Fruit fly (Drosophila melanogaster) whole organism, embryonic: ENCODE measurements around the gene sau.

Experiments used
- BEAF-32 ChIP-seq: fragments of 200-800 bp; sonication (Bioruptor generic); optimal IDR thresholded peaks from 3 replicates; lab custom pipeline; 2017; ENCODE audit warnings: missing biosample characterization, missing genetic modification characterization, mild to moderate bottlenecking, moderate library complexity, missing genetic modification reagents
- C15 ChIP-seq: fragments of 200-800 bp; sonication (Bioruptor generic); IDR thresholded peaks from 3 replicates; pipeline ENCODE4 v1.3.6; 2022; ENCODE audit warnings: missing biosample characterization, missing genetic modification characterization
- CG10267 ChIP-seq: fragments of 200-800 bp; sonication (Bioruptor generic); optimal IDR thresholded peaks from 2 replicates; lab custom pipeline; 2018; ENCODE audit warnings: missing biosample characterization, mild to moderate bottlenecking, missing genetic modification characterization, moderate library complexity
- CG11456 ChIP-seq: fragments of 200-800 bp; sonication (Bioruptor generic); IDR thresholded peaks from 3 replicates; pipeline ENCODE4 v1.3.6; 2022; ENCODE audit warnings: missing biosample characterization, missing genetic modification characterization
- CG12104 ChIP-seq: fragments of 200-800 bp; sonication (Bioruptor generic); optimal IDR thresholded peaks from 3 replicates; lab custom pipeline; 2016; ENCODE audit warnings: missing biosample characterization, missing genetic modification characterization
- CG12391 ChIP-seq: fragments of 200-800 bp; sonication (Bioruptor generic); optimal IDR thresholded peaks from 3 replicates; lab custom pipeline; 2018; ENCODE audit warnings: missing biosample characterization, mild to moderate bottlenecking, missing genetic modification characterization, moderate library complexity
- CG15073 ChIP-seq: fragments of 200-800 bp; sonication (Bioruptor generic); optimal IDR thresholded peaks from 2 replicates; lab custom pipeline; 2016; ENCODE audit warnings: missing biosample characterization, missing genetic modification characterization
- CG17912 ChIP-seq: fragments of 200-800 bp; sonication (Bioruptor generic); optimal IDR thresholded peaks from 2 replicates; lab custom pipeline; 2018; ENCODE audit warnings: missing biosample characterization, mild to moderate bottlenecking, missing genetic modification characterization
- CG2678 ChIP-seq: fragments of 200-800 bp; sonication (Bioruptor generic); optimal IDR thresholded peaks from 3 replicates; lab custom pipeline; 2019; ENCODE audit warnings: missing biosample characterization, mild to moderate bottlenecking, missing genetic modification characterization, moderate library complexity
- CG2712 ChIP-seq: fragments of 200-800 bp; optimal IDR thresholded peaks from 3 replicates; lab custom pipeline; 2019; ENCODE audit warnings: missing biosample characterization, mild to moderate bottlenecking, missing genetic modification characterization, moderate library complexity
- CG30403 ChIP-seq: fragments of 200-800 bp; sonication (Bioruptor generic); optimal IDR thresholded peaks from 3 replicates; lab custom pipeline; 2016; ENCODE audit warnings: missing biosample characterization, missing genetic modification characterization
- CG31441 ChIP-seq: fragments of 200-800 bp; sonication (Bioruptor generic); IDR thresholded peaks from 2 replicates; pipeline ENCODE4 v1.3.6; 2022; ENCODE audit warnings: missing biosample characterization, missing genetic modification characterization
- CG4707 ChIP-seq: fragments of 200-800 bp; sonication (Bioruptor generic); optimal IDR thresholded peaks from 2 replicates; lab custom pipeline; 2018; ENCODE audit warnings: missing biosample characterization, mild to moderate bottlenecking, missing genetic modification characterization, moderate library complexity
- CG6854 ChIP-seq: fragments of 200-800 bp; sonication (Bioruptor generic); optimal IDR thresholded peaks from 3 replicates; lab custom pipeline; 2017; ENCODE audit warnings: missing biosample characterization, mild to moderate bottlenecking, missing genetic modification characterization
- CG8944 ChIP-seq: fragments of 200-800 bp; sonication (Bioruptor generic); optimal IDR thresholded peaks from 3 replicates; lab custom pipeline; 2016; ENCODE audit warnings: missing biosample characterization, missing genetic modification characterization
- CkIIα-i1 ChIP-seq: fragments of 200-800 bp; sonication (Bioruptor generic); IDR thresholded peaks from 2 replicates; pipeline ENCODE4 v1.3.6; 2022; ENCODE audit warnings: missing biosample characterization, missing genetic modification characterization
- Deaf1 ChIP-seq: fragments of 200-800 bp; optimal IDR thresholded peaks from 3 replicates; lab custom pipeline; 2019; ENCODE audit warnings: missing biosample characterization, mild to moderate bottlenecking, missing genetic modification characterization, moderate library complexity
- Dip2 ChIP-seq: fragments of 200-800 bp; sonication (Bioruptor generic); IDR thresholded peaks from 2 replicates; pipeline ENCODE4 v1.3.6; 2022; ENCODE audit warnings: missing biosample characterization, missing genetic modification characterization
- Ets65A ChIP-seq: fragments of 200-800 bp; sonication (Bioruptor generic); peaks from one replicate; lab custom pipeline; 2016; ENCODE audit warnings: missing biosample characterization, missing genetic modification characterization
- H15 ChIP-seq: fragments of 200-800 bp; sonication (Bioruptor generic); IDR thresholded peaks from 3 replicates; pipeline ENCODE4 v1.3.6; 2022; ENCODE audit warnings: missing biosample characterization, missing genetic modification characterization
- Hr78 ChIP-seq, 2 experiments: fragments of 200-800 bp in 1 of 2; fragments of >200 bp in 1 of 2; sonication (Bioruptor generic) in 1 of 2; optimal IDR thresholded peaks; 2 replicates each; lab custom pipeline; 2017 to 2019; ENCODE audit warnings: missing biosample characterization in 2 of 2, missing genetic modification characterization in 2 of 2, mild to moderate bottlenecking in 1 of 2, moderate library complexity in 1 of 2
- Mad ChIP-seq: fragments of 200-800 bp; sonication (Bioruptor generic); optimal IDR thresholded peaks from 2 replicates; lab custom pipeline; 2016; ENCODE audit warnings: missing biosample characterization, missing genetic modification characterization
- NC2α ChIP-seq: fragments of 200-800 bp; sonication (Bioruptor generic); optimal IDR thresholded peaks from 2 replicates; lab custom pipeline; 2016; ENCODE audit warnings: missing biosample characterization, missing genetic modification characterization
- NC2β ChIP-seq: fragments of 200-800 bp; sonication (Bioruptor generic); optimal IDR thresholded peaks from 2 replicates; lab custom pipeline; 2016; ENCODE audit warnings: missing biosample characterization, missing genetic modification characterization
- NK7.1 ChIP-seq: fragments of 200-800 bp; sonication (Bioruptor generic); optimal IDR thresholded peaks from 3 replicates; lab custom pipeline; 2016; ENCODE audit warnings: missing biosample characterization, missing genetic modification characterization
- Neu2 ChIP-seq: fragments of 200-800 bp; sonication (Bioruptor generic); optimal IDR thresholded peaks from 3 replicates; lab custom pipeline; 2016; ENCODE audit warnings: missing biosample characterization, missing genetic modification characterization, borderline replicate concordance
- Nf-YB ChIP-seq: fragments of 200-800 bp; sonication (Bioruptor generic); optimal IDR thresholded peaks from 3 replicates; lab custom pipeline; 2019; ENCODE audit warnings: missing biosample characterization, mild to moderate bottlenecking, missing genetic modification characterization, moderate library complexity
- Nf-YC ChIP-seq: fragments of 200-800 bp; optimal IDR thresholded peaks from 3 replicates; lab custom pipeline; 2019; ENCODE audit warnings: missing biosample characterization, mild to moderate bottlenecking, missing genetic modification characterization, moderate library complexity
- Poxn ChIP-seq: fragments of 200-800 bp; sonication (Bioruptor generic); IDR thresholded peaks from 2 replicates; pipeline ENCODE4 v1.3.6; 2022; ENCODE audit warnings: missing biosample characterization, missing genetic modification characterization
- ab ChIP-seq: fragments of 200-800 bp; sonication (Bioruptor generic); optimal IDR thresholded peaks from 2 replicates; lab custom pipeline; 2016; ENCODE audit warnings: missing biosample characterization, missing genetic modification characterization
- aop ChIP-seq: fragments of 200-800 bp; sonication (Bioruptor generic); IDR thresholded peaks from 2 replicates; pipeline ENCODE4 v1.3.6; 2022; ENCODE audit warnings: missing biosample characterization, missing genetic modification characterization
- caup ChIP-seq: fragments of 200-800 bp; sonication (Bioruptor generic); optimal IDR thresholded peaks from 3 replicates; lab custom pipeline; 2017; ENCODE audit warnings: missing biosample characterization, mild to moderate bottlenecking, missing genetic modification characterization, moderate library complexity; ENCODE audit not compliant: severe bottlenecking
- crol ChIP-seq: fragments of 200-800 bp; sonication (Bioruptor generic); IDR thresholded peaks from 2 replicates; pipeline ENCODE4 v1.3.6; 2022; ENCODE audit warnings: missing biosample characterization, missing genetic modification characterization
- da ChIP-seq: fragments of 200-800 bp; sonication (Bioruptor generic); optimal IDR thresholded peaks from 2 replicates; lab custom pipeline; 2016; ENCODE audit warnings: missing biosample characterization, missing genetic modification characterization
- dm ChIP-seq: fragments of 200-800 bp; sonication (Bioruptor generic); optimal IDR thresholded peaks from 3 replicates; lab custom pipeline; 2016; ENCODE audit warnings: missing biosample characterization, missing genetic modification characterization
- emc ChIP-seq: fragments of 200-800 bp; sonication (Bioruptor generic); optimal IDR thresholded peaks from 2 replicates; lab custom pipeline; 2016; ENCODE audit warnings: missing biosample characterization, missing genetic modification characterization
- gcm ChIP-seq: fragments of 200-800 bp; sonication (Bioruptor generic); optimal IDR thresholded peaks from 2 replicates; lab custom pipeline; 2019; ENCODE audit warnings: missing biosample characterization, mild to moderate bottlenecking, missing genetic modification characterization, moderate library complexity
- gcm2 ChIP-seq: fragments of 200-800 bp; sonication (Bioruptor generic); optimal IDR thresholded peaks from 2 replicates; lab custom pipeline; 2016; ENCODE audit warnings: missing biosample characterization, missing genetic modification characterization
- gsb-n ChIP-seq: fragments of 200-800 bp; sonication (Bioruptor generic); optimal IDR thresholded peaks from 3 replicates; lab custom pipeline; 2018; ENCODE audit warnings: missing biosample characterization, mild to moderate bottlenecking, missing genetic modification characterization
- hbn ChIP-seq: fragments of 200-800 bp; sonication (Bioruptor generic); IDR thresholded peaks from 2 replicates; pipeline ENCODE4 v1.3.6; 2022; ENCODE audit warnings: missing biosample characterization, missing genetic modification characterization; ENCODE audit not compliant: partially characterized antibody
- ken ChIP-seq: fragments of 200-800 bp; sonication (Bioruptor generic); IDR thresholded peaks from 3 replicates; pipeline ENCODE4 v1.3.6; 2022; ENCODE audit warnings: missing biosample characterization, missing genetic modification characterization
- klu ChIP-seq: fragments of 200-800 bp; sonication (Bioruptor generic); IDR thresholded peaks from 2 replicates; pipeline ENCODE4 v1.3.6; 2022; ENCODE audit warnings: missing biosample characterization, missing genetic modification characterization
- org-1 ChIP-seq: fragments of 200-800 bp; sonication (Bioruptor generic); optimal IDR thresholded peaks from 2 replicates; lab custom pipeline; 2017; ENCODE audit warnings: missing biosample characterization, missing genetic modification characterization
- pnt ChIP-seq: fragments of 200-800 bp; sonication (Bioruptor generic); optimal IDR thresholded peaks from 3 replicates; lab custom pipeline; 2016; ENCODE audit warnings: missing biosample characterization, missing genetic modification characterization
- seq ChIP-seq: fragments of 200-800 bp; sonication (Bioruptor generic); IDR thresholded peaks from 2 replicates; pipeline ENCODE4 v1.3.6; 2022; ENCODE audit warnings: missing biosample characterization, missing genetic modification characterization
- slbo ChIP-seq: fragments of 200-800 bp; sonication (Bioruptor generic); IDR thresholded peaks from 2 replicates; pipeline ENCODE4 v1.3.6; 2022; ENCODE audit warnings: missing biosample characterization, missing genetic modification characterization
- stc ChIP-seq: fragments of 200-800 bp; sonication (Bioruptor generic); IDR thresholded peaks from 2 replicates; pipeline ENCODE4 v1.3.6; 2022; ENCODE audit warnings: missing biosample characterization, missing genetic modification characterization
- trem ChIP-seq: fragments of 200-800 bp; optimal IDR thresholded peaks from 3 replicates; lab custom pipeline; 2019; ENCODE audit warnings: missing biosample characterization, mild to moderate bottlenecking, missing genetic modification characterization, moderate library complexity
- tx ChIP-seq: fragments of 200-800 bp; sonication (Bioruptor generic); optimal IDR thresholded peaks from 2 replicates; lab custom pipeline; 2016; ENCODE audit warnings: missing biosample characterization, missing genetic modification characterization
- zfh1 ChIP-seq: fragments of 200-800 bp; sonication (Bioruptor generic); IDR thresholded peaks from 3 replicates; pipeline ENCODE4 v1.3.6; 2022; ENCODE audit warnings: missing biosample characterization, missing genetic modification characterization

sau gene

DNA sequence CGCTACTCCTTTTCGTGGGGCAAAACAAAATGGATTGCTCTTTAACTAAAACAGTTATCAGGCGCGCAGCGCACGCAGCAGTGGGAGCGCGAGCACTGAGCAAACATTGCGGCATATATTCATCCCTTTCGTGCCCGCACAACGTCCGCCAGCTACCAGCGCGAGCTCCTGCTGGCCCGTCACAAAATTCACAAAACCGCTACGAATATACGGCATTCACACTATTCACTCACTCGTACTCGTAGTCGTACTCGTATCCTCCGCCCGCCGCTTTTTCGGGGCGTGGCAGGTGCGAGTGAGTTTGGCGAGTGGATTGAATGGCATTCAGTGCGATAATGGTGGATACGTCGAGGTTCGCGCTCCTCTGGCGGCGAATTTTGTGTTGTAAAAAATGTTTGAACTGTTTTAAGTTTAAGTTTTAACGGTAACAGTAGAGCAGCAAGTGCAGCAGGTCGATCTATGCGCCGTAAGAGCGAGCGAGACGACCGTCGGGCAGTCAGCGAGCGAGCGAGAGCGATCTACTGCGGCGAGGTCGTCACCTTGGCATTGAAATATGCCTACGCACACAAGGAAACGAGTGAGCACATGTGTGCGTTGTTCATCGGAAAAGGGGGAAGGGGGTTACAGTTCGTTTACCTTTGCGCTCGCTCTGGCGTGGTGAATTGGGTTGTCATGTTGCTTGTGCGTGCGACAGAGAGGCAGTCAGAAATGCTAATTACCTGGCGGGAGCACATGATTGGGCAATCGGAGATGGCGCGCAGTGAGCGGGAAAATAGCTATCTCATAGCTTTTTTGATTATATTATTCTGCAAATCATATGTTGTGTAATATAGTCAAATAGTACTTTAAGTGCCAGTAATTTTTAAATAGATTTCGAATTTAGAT lies 29.3 kb upstream of the sau start (continued):
- TF ChIP-seq Mad (no peak), klu (GFP tag; lab: Robert Waterston, UW) (no peak), CG10267 (peak; percentile 23), stc (GFP tag; lab: Robert Waterston, UW) (no peak), Neu2 (GFP tag; lab: Kevin White, UChicago) (no peak), Poxn (no peak), CkIIα-i1 (GFP tag; lab: Robert Waterston, UW) (no peak), CG17912 (GFP tag; lab: Kevin White, UChicago) (peak; percentile 81), Nf-YB (peak; percentile 80), CG6854 (GFP tag; lab: Kevin White, UChicago) (peak; percentile 83), CG12391 (tag; lab: Kevin White, UChicago) (peak; percentile 65), NC2β (no peak), CG8944 (GFP tag; lab: Kevin White, UChicago) (no peak), CG2678 (tag; lab: Kevin White, UChicago) (peak; percentile 67), Nf-YC (tag; lab: Kevin White, UChicago) (peak; percentile 87), gsb-n (tag; lab: Kevin White, UChicago) (peak; percentile 98), CG15073 (GFP tag; lab: Kevin White, UChicago) (no peak), ab (GFP tag; lab: Kevin White, UChicago) (peak; percentile 61), CG30403 (GFP tag; lab: Kevin White, UChicago) (peak; percentile 74), emc (no peak), seq (no peak), gcm2 (no peak), ken (no peak), H15 (GFP tag; lab: Robert Waterston, UW) (no peak), CG4707 (GFP tag; lab: Kevin White, UChicago) (peak; percentile 29), Deaf1 (tag; lab: Kevin White, UChicago) (peak; percentile 92), aop (no peak), gcm (peak; percentile 70), CG12104 (GFP tag; lab: Kevin White, UChicago) (no peak), dm (GFP tag; lab: Kevin White, UChicago) (peak; percentile 78), NC2α (GFP tag; lab: Kevin White, UChicago) (no peak), caup (GFP tag; lab: Kevin White, UChicago) (peak; percentile 46), slbo (GFP tag; lab: Robert Waterston, UW) (no peak), CG11456 (GFP tag; lab: Robert Waterston, UW) (no peak), NK7.1 (no peak), trem (peak; percentile 17), da (GFP tag; lab: Kevin White, UChicago) (peak; percentile 10), C15 (no peak), Hr78 (GFP tag; optimal IDR thresholded peaks at IDR 0.05; lab: Kevin White, UChicago) (peak in 1 of 2 experiments; percentile 100), hbn (GFP tag; lab: Robert Waterston, UW) (no peak), crol (GFP tag; lab: Robert Waterston, UW) (no peak), CG31441 (GFP tag; lab: Robert Waterston, UW) (no peak), pnt (GFP tag; lab: Kevin White, UChicago) (no peak), Ets65A (GFP tag; lab: Kevin White, UChicago) (no peak), tx (GFP tag; lab: Kevin White, UChicago) (no peak), org-1 (GFP tag; lab: Kevin White, UChicago) (peak; percentile 5), Dip2 (GFP tag; lab: Robert Waterston, UW) (no peak), CG2712 (tag; lab: Kevin White, UChicago) (peak; percentile 69), zfh1 (GFP tag; lab: Robert Waterston, UW) (no peak), BEAF-32 (GFP tag; lab: Kevin White, UChicago) (no peak)
